Worm (Caenorhabditis elegans): Measurements from ENCODE around the gene pdfr-1.

Gene pdfr-1

DNA sequence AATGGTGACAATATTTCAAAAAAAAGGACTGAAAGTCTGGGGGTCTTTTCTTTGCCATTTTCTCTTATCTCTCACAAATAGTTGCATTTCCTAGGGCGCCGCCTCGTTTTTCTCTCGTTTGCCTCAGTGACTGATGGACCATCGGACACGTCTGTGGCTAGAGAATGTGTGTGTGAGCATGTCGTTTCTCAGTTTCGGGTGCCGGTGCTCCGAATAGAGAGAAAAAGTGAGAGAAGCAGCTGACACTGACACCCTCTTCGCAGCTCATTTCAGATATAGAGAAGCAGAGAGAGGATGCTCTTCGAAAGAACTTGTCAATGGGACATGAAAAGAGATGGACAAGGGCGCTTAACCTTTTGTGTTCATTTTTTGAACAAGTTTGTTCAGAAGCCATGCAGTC lies 3.9 kb upstream of the pdfr-1 start:
- TF ChIP-seq K12H6.12 (tag; optimal IDR thresholded peaks at IDR 0.05) = peak; percentile 35
- TF ChIP-seq B0035.1 (tag; optimal IDR thresholded peaks at IDR 0.05) = no peak
- no peak for TF ChIP-seq ztf-25 (GFP tag; IDR thresholded peaks at IDR 0.05)

ce11 chrIII:6653932-6654331 lies 2.0 kb upstream of the pdfr-1 start:
- TF ChIP-seq dox-1 (GFP tag; IDR thresholded peaks at IDR 0.05) (no peak), T07F8.4 (tag; optimal IDR thresholded peaks at IDR 0.05) (no peak), rcor-1 (GFP tag; IDR thresholded peaks at IDR 0.05) (no peak), F49E8.2 (tag; optimal IDR thresholded peaks at IDR 0.05; ENCODE audit: insufficient read depth) (no peak), nfyb-1 (GFP tag; IDR thresholded peaks at IDR 0.05) (no peak), ztf-6 (GFP tag; IDR thresholded peaks at IDR 0.05) (no peak), nhr-80 (tag; optimal IDR thresholded peaks at IDR 0.05) (no peak), him-1 (tag; optimal IDR thresholded peaks at IDR 0.05) (no peak), lin-35 (GFP tag; optimal IDR thresholded peaks at IDR 0.05) (no peak), Y56A3A.18 (GFP tag; IDR thresholded peaks at IDR 0.05) (no peak)

- TF ChIP-seq zfh-2 (GFP tag; conservative IDR thresholded peaks at IDR 0.05) (no peak), Y95B8A.8 (GFP tag; IDR thresholded peaks at IDR 0.05) (no peak), ets-4 (GFP tag; optimal IDR thresholded peaks at IDR 0.05) (no peak), akir-1 (GFP tag; optimal IDR thresholded peaks at IDR 0.05) (no peak), T26A5.8 (tag; optimal IDR thresholded peaks at IDR 0.05) (no peak), efl-1 (GFP tag; optimal IDR thresholded peaks at IDR 0.05) (no peak), ZK185.1 (tag; optimal IDR thresholded peaks at IDR 0.05; ENCODE audit: poor library complexity, severe bottlenecking) (no peak), K11D2.4 (GFP tag; IDR thresholded peaks at IDR 0.05) (no peak), attf-3 (GFP tag; conservative IDR thresholded peaks at IDR 0.05) (no peak), snpc-4 (GFP tag; optimal IDR thresholded peaks at IDR 0.05) (no peak), snpc-4 (tag; optimal IDR thresholded peaks at IDR 0.05) (no peak), tbp1 (GFP tag; optimal IDR thresholded peaks at IDR 0.05) (no peak), ceh-40 (GFP tag; IDR thresholded peaks at IDR 0.05) (no peak), madf-6 (GFP tag; IDR thresholded peaks at IDR 0.05) (no peak), snpc-1.3 (tag; optimal IDR thresholded peaks at IDR 0.05; ENCODE audit: insufficient read depth) (no peak), ztf-6 (GFP tag; IDR thresholded peaks at IDR 0.05) (no peak), nhr-27 (tag; optimal IDR thresholded peaks at IDR 0.05) (no peak), cebp-1 (GFP tag; IDR thresholded peaks at IDR 0.05) (no peak), cebp-1 (tag; optimal IDR thresholded peaks at IDR 0.05) (no peak), F22D6.2 (tag; optimal IDR thresholded peaks at IDR 0.05) (no peak), T07F8.4 (tag; optimal IDR thresholded peaks at IDR 0.05) (no peak)
These were observed 4.3 kb downstream of the pdfr-1 start for ce11 chrIII:6647568-6647967.

DNA sequence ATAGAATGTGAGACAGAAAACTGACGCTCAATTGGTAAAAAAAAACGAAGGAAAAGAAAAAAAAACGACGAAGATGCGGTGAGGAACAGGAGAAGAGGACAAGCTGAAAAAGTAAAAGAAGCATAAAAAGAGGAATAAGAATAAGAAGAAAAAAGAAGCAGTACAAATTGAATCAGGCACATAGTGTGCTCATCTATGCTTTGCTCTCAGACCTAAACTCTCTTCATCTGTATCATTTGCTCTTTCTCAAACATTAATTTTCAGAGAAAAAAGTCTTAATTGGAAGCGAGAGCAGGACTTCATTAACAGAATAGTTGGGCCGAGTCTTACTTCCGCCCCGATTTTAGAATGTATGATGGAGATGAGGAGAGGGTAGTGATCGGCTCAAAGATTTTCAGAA lies 5.0 kb downstream of the pdfr-1 start:
- TF ChIP-seq lin-35 (GFP tag; optimal IDR thresholded peaks at IDR 0.05) (peak in 1 of 3 experiments; percentile 17), B0019.2 (GFP tag; conservative IDR thresholded peaks at IDR 0.05) (no peak)

- TF ChIP-seq C06A6.2 (GFP tag; conservative IDR thresholded peaks at IDR 0.05) = no peak
- TF ChIP-seq hmg-1.2 (GFP tag; IDR thresholded peaks at IDR 0.05) = no peak
- TF ChIP-seq F57C9.4 (tag; optimal IDR thresholded peaks at IDR 0.05) = no peak
- no peak for TF ChIP-seq lsl-1 (GFP tag; optimal IDR thresholded peaks at IDR 0.05)
- TF ChIP-seq B0261.1 (tag; optimal IDR thresholded peaks at IDR 0.05) = no peak
These were observed 6.6 kb downstream of the pdfr-1 start for ce11 chrIII:6645305-6645704.

Data from whole organism, young adult.